Fruit fly (Drosophila melanogaster) whole organism, embryonic: ENCODE data around the gene CG3702.

Experiments
- ATbp ChIP-seq: fragments of 200-800 bp; sonication (Bioruptor generic); optimal IDR thresholded peaks from 2 replicates; lab custom pipeline; 2017; ENCODE audit warnings: missing biosample characterization, mild to moderate bottlenecking, missing genetic modification characterization, missing genetic modification reagents
- Ada2b ChIP-seq: fragments of 200-800 bp; sonication (Bioruptor generic); IDR thresholded peaks from 2 replicates; pipeline ENCODE4 v1.3.6; 2022; ENCODE audit warnings: missing biosample characterization, missing genetic modification characterization
- Atf3 ChIP-seq: fragments of 200-800 bp; sonication (Bioruptor generic); optimal IDR thresholded peaks from 3 replicates; lab custom pipeline; 2016; ENCODE audit warnings: missing biosample characterization, missing genetic modification characterization
- Atf6 ChIP-seq: fragments of 200-800 bp; sonication (Bioruptor generic); IDR thresholded peaks from 2 replicates; pipeline ENCODE4 v1.3.6; 2022; ENCODE audit warnings: missing biosample characterization, missing genetic modification characterization
- B-H1 ChIP-seq: fragments of 200-800 bp; sonication (Bioruptor generic); IDR thresholded peaks from 3 replicates; pipeline ENCODE4 v1.3.6; 2022; ENCODE audit warnings: missing biosample characterization, missing genetic modification characterization
- Bdp1 ChIP-seq: fragments of 200-800 bp; sonication (Bioruptor generic); optimal IDR thresholded peaks from 3 replicates; lab custom pipeline; 2016; ENCODE audit warnings: missing biosample characterization, missing genetic modification characterization
- BtbVII ChIP-seq: fragments of 200-800 bp; sonication (Bioruptor generic); optimal IDR thresholded peaks from 3 replicates; lab custom pipeline; 2017; ENCODE audit warnings: missing biosample characterization, mild to moderate bottlenecking, missing genetic modification characterization
- CG10654 ChIP-seq: fragments of 200-800 bp; sonication (Bioruptor generic); optimal IDR thresholded peaks from 2 replicates; lab custom pipeline; 2016; ENCODE audit warnings: missing biosample characterization, missing genetic modification characterization
- CG14050 ChIP-seq: fragments of 200-800 bp; sonication (Bioruptor generic); IDR thresholded peaks from 3 replicates; pipeline ENCODE4 v1.3.6; 2022; ENCODE audit warnings: missing biosample characterization, missing genetic modification characterization
- CG14710 ChIP-seq: fragments of 200-800 bp; sonication (Bioruptor generic); optimal IDR thresholded peaks from 3 replicates; lab custom pipeline; 2019; ENCODE audit warnings: missing biosample characterization, mild to moderate bottlenecking, missing genetic modification characterization, moderate library complexity
- CG3407 ChIP-seq: fragments of 200-800 bp; sonication (Bioruptor generic); optimal IDR thresholded peaks from 2 replicates; lab custom pipeline; 2018; ENCODE audit warnings: missing biosample characterization, mild to moderate bottlenecking, missing genetic modification characterization
- CG5953 ChIP-seq: fragments of 200-800 bp; sonication (Bioruptor generic); IDR thresholded peaks from 2 replicates; pipeline ENCODE4 v1.3.6; 2022; ENCODE audit warnings: missing biosample characterization, missing genetic modification characterization
- CG8089 ChIP-seq: fragments of 200-800 bp; sonication (Bioruptor generic); optimal IDR thresholded peaks from 3 replicates; lab custom pipeline; 2016; ENCODE audit warnings: missing biosample characterization, missing genetic modification characterization
- CG8290 ChIP-seq, 3 experiments: fragments of 200-800 bp; sonication (Bioruptor generic); optimal IDR thresholded peaks; 2 replicates each; lab custom pipeline; 2016 to 2019; ENCODE audit warnings: missing biosample characterization in 3 of 3, missing genetic modification characterization in 3 of 3, mild to moderate bottlenecking in 2 of 3, moderate library complexity in 1 of 3
- Dbx ChIP-seq: fragments of 200-800 bp; sonication (Bioruptor generic); IDR thresholded peaks from 3 replicates; pipeline ENCODE4 v1.3.6; 2022; ENCODE audit warnings: missing biosample characterization, missing genetic modification characterization
- E2f2 ChIP-seq: fragments of 200-800 bp; sonication (Bioruptor generic); IDR thresholded peaks from 2 replicates; pipeline ENCODE4 v1.3.6; 2022; ENCODE audit warnings: missing biosample characterization, missing genetic modification characterization
- Ets65A ChIP-seq: fragments of 200-800 bp; sonication (Bioruptor generic); peaks from one replicate; lab custom pipeline; 2016; ENCODE audit warnings: missing biosample characterization, missing genetic modification characterization
- Ets97D ChIP-seq: fragments of 200-800 bp; sonication (Bioruptor generic); optimal IDR thresholded peaks from 3 replicates; lab custom pipeline; 2016; ENCODE audit warnings: missing biosample characterization, missing genetic modification characterization
- Lpt ChIP-seq: fragments of >200 bp; optimal IDR thresholded peaks from 2 replicates; lab custom pipeline; 2018; ENCODE audit warnings: missing biosample characterization, missing genetic modification characterization
- MESR4 ChIP-seq: fragments of 200-800 bp; sonication (Bioruptor generic); optimal IDR thresholded peaks from 2 replicates; lab custom pipeline; 2018; ENCODE audit warnings: missing biosample characterization, mild to moderate bottlenecking, missing genetic modification characterization, moderate library complexity
- Med ChIP-seq: fragments of 200-800 bp; sonication (Bioruptor generic); peaks from one replicate; lab custom pipeline; 2016; ENCODE audit warnings: missing biosample characterization, missing genetic modification characterization, mild to moderate bottlenecking, inconsistent platforms, moderate library complexity
- Oaz ChIP-seq: fragments of 200-800 bp; sonication (Bioruptor generic); IDR thresholded peaks from 2 replicates; pipeline ENCODE4 v1.3.6; 2022; ENCODE audit warnings: missing biosample characterization, missing genetic modification characterization
- ato ChIP-seq: fragments of 200-800 bp; sonication (Bioruptor generic); IDR thresholded peaks from 2 replicates; pipeline ENCODE4 v1.3.6; 2022; ENCODE audit warnings: missing biosample characterization, missing genetic modification characterization; ENCODE audit not compliant: partially characterized antibody
- bbx ChIP-seq: fragments of 200-800 bp; sonication (Bioruptor generic); IDR thresholded peaks from 2 replicates; pipeline ENCODE4 v1.3.6; 2022; ENCODE audit warnings: missing biosample characterization, missing genetic modification characterization; ENCODE audit not compliant: partially characterized antibody
- bcd ChIP-seq: fragments of 200-800 bp; sonication (Bioruptor generic); optimal IDR thresholded peaks from 2 replicates; lab custom pipeline; 2017; ENCODE audit warnings: missing biosample characterization, mild to moderate bottlenecking, missing genetic modification characterization
- caup ChIP-seq: fragments of 200-800 bp; sonication (Bioruptor generic); optimal IDR thresholded peaks from 3 replicates; lab custom pipeline; 2017; ENCODE audit warnings: missing biosample characterization, mild to moderate bottlenecking, missing genetic modification characterization, moderate library complexity; ENCODE audit not compliant: severe bottlenecking
- cg ChIP-seq: fragments of 200-800 bp; sonication (Bioruptor generic); optimal IDR thresholded peaks from 3 replicates; lab custom pipeline; 2019; ENCODE audit warnings: missing biosample characterization, mild to moderate bottlenecking, missing genetic modification characterization, moderate library complexity
- disco-r ChIP-seq: fragments of 200-800 bp; sonication (Bioruptor generic); optimal IDR thresholded peaks from 2 replicates; lab custom pipeline; 2016; ENCODE audit warnings: missing biosample characterization, missing genetic modification characterization
- exex ChIP-seq: fragments of 200-800 bp; sonication (Bioruptor generic); optimal IDR thresholded peaks from 4 replicates; lab custom pipeline; 2018; ENCODE audit warnings: missing biosample characterization, mild to moderate bottlenecking, missing genetic modification characterization, moderate library complexity
- grau ChIP-seq: fragments of 200-800 bp; optimal IDR thresholded peaks from 3 replicates; lab custom pipeline; 2019; ENCODE audit warnings: missing biosample characterization, mild to moderate bottlenecking, missing genetic modification characterization, moderate library complexity
- hth ChIP-seq: fragments of >200 bp; optimal IDR thresholded peaks from 2 replicates; lab custom pipeline; 2017; ENCODE audit warnings: inconsistent platforms
- insv ChIP-seq, 2 experiments: fragments of 200-800 bp; sonication (Bioruptor generic); optimal IDR thresholded peaks; 3 replicates each; lab custom pipeline; 2016 to 2018; ENCODE audit warnings: missing biosample characterization in 2 of 2, missing genetic modification characterization in 2 of 2
- jing ChIP-seq: fragments of 200-800 bp; sonication (Bioruptor generic); optimal IDR thresholded peaks from 2 replicates; lab custom pipeline; 2018; ENCODE audit warnings: missing biosample characterization, mild to moderate bottlenecking, missing genetic modification characterization
- ken ChIP-seq: fragments of 200-800 bp; sonication (Bioruptor generic); IDR thresholded peaks from 3 replicates; pipeline ENCODE4 v1.3.6; 2022; ENCODE audit warnings: missing biosample characterization, missing genetic modification characterization
- lab ChIP-seq: fragments of 200-800 bp; sonication (Bioruptor generic); optimal IDR thresholded peaks from 3 replicates; lab custom pipeline; 2017; ENCODE audit warnings: missing biosample characterization, missing genetic modification characterization, mild to moderate bottlenecking, moderate library complexity, missing genetic modification reagents
- lilli ChIP-seq: fragments of 200-800 bp; sonication (Bioruptor generic); optimal IDR thresholded peaks from 3 replicates; lab custom pipeline; 2016; ENCODE audit warnings: missing biosample characterization, missing genetic modification characterization
- lov ChIP-seq, 2 experiments: fragments of 200-800 bp in 1 of 2; fragments of >200 bp in 1 of 2; sonication (Bioruptor generic) in 1 of 2; IDR thresholded peaks in 1 of 2; optimal IDR thresholded peaks in 1 of 2; 2 replicates in 1 of 2; 3 replicates in 1 of 2; pipeline versions ENCODE4 v1.3.6 to Lab custom; 2017 to 2022; ENCODE audit warnings: missing biosample characterization in 1 of 2, missing genetic modification characterization in 1 of 2
- mld ChIP-seq: fragments of 200-800 bp; sonication (Bioruptor generic); IDR thresholded peaks from 3 replicates; pipeline ENCODE4 v1.3.6; 2022; ENCODE audit warnings: missing biosample characterization, missing genetic modification characterization; ENCODE audit not compliant: partially characterized antibody
- nau ChIP-seq: fragments of 200-800 bp; sonication (Bioruptor generic); optimal IDR thresholded peaks from 3 replicates; lab custom pipeline; 2017; ENCODE audit warnings: missing biosample characterization, mild to moderate bottlenecking, missing genetic modification characterization, missing genetic modification reagents
- nerfin-2 ChIP-seq: fragments of 200-800 bp; sonication (Bioruptor generic); IDR thresholded peaks from 2 replicates; pipeline ENCODE4 v1.3.6; 2022; ENCODE audit warnings: missing biosample characterization, missing genetic modification characterization; ENCODE audit not compliant: partially characterized antibody
- pzg ChIP-seq: fragments of 200-800 bp; sonication (Bioruptor generic); optimal IDR thresholded peaks from 3 replicates; lab custom pipeline; 2018; ENCODE audit warnings: missing biosample characterization, mild to moderate bottlenecking, missing genetic modification characterization, moderate library complexity
- sd ChIP-seq: fragments of 200-800 bp; sonication (Bioruptor generic); optimal IDR thresholded peaks from 3 replicates; lab custom pipeline; 2018; ENCODE audit warnings: missing biosample characterization, mild to moderate bottlenecking, missing genetic modification characterization, moderate library complexity
- sens-2 ChIP-seq: fragments of 200-800 bp; sonication (Bioruptor generic); IDR thresholded peaks from 2 replicates; pipeline ENCODE4 v1.3.6; 2022; ENCODE audit warnings: missing biosample characterization, missing genetic modification characterization
- sisA ChIP-seq: fragments of 200-800 bp; sonication (Bioruptor generic); IDR thresholded peaks from 2 replicates; pipeline ENCODE4 v1.3.6; 2022; ENCODE audit warnings: missing biosample characterization, missing genetic modification characterization
- sna ChIP-seq: fragments of 200-800 bp; sonication (Bioruptor generic); IDR thresholded peaks from 2 replicates; pipeline ENCODE4 v1.3.6; 2022; ENCODE audit warnings: missing biosample characterization, missing genetic modification characterization; ENCODE audit not compliant: partially characterized antibody
- sob ChIP-seq: fragments of 200-800 bp; sonication (Bioruptor generic); IDR thresholded peaks from 2 replicates; pipeline ENCODE4 v1.3.6; 2022; ENCODE audit warnings: missing biosample characterization, missing genetic modification characterization
- sug ChIP-seq: fragments of 200-800 bp; optimal IDR thresholded peaks from 2 replicates; lab custom pipeline; 2019; ENCODE audit warnings: missing biosample characterization, mild to moderate bottlenecking, missing genetic modification characterization, moderate library complexity
- trem ChIP-seq: fragments of 200-800 bp; optimal IDR thresholded peaks from 3 replicates; lab custom pipeline; 2019; ENCODE audit warnings: missing biosample characterization, mild to moderate bottlenecking, missing genetic modification characterization, moderate library complexity
- vnd ChIP-seq: fragments of 200-800 bp; sonication (Bioruptor generic); IDR thresholded peaks from 3 replicates; pipeline ENCODE4 v1.3.6; 2022; ENCODE audit warnings: missing biosample characterization, missing genetic modification characterization; ENCODE audit not compliant: partially characterized antibody

Gene CG3702

DNA sequence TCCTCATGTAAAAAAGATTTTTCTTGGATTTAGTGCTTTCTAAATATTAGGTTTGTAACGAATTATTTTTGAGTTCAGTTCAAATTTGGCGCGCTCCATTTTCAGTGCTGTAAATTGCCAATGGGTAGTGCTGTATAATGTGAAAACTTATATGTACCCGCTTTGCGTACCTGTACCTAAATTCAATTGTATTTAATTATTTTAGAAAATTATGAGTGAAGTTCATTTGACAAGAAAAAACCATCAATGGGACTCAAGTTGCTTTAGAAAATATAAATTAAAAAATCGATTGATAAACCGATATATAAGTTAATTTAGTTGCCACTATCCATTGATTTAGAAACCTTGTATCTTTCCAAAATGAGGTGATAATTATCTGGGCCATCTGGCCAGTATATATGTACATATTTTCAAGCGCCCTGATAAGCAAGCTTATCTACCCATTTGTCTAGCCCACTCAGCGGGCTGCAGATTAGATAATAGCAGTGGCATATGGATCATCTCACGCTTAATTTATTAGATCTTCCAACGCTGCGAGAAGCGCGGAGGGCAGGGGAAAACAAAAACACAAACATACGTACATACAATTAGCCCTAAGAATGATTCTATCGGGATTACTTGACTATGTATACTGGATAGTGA lies 2.6 kb downstream of the CG3702 start:
- TF ChIP-seq jing (GFP tag; lab: Kevin White, UChicago) (no peak), sna (GFP tag; lab: Robert Waterston, UW) (no peak), MESR4 (GFP tag; lab: Kevin White, UChicago) (peak; percentile 22), trem (tag; lab: Kevin White, UChicago) (peak; percentile 23), Atf3 (GFP tag; lab: Kevin White, UChicago) (no peak), Atf6 (GFP tag; lab: Robert Waterston, UW) (peak; percentile 28; the same call in 1 of the 2 replicates), CG10654 (peak; percentile 31), ATbp (peak; percentile 29), sisA (GFP tag; lab: Robert Waterston, UW) (no peak), sd (tag; lab: Kevin White, UChicago) (no peak), lab (GFP tag; lab: Kevin White, UChicago) (peak; percentile 76), lov (optimal IDR thresholded peaks at IDR 0.05; lab: Kevin White, UChicago) (no peak), lov (GFP tag; IDR thresholded peaks at IDR 0.05; lab: Robert Waterston, UW) (no peak), CG3407 (GFP tag; lab: Kevin White, UChicago) (peak; percentile 13), CG8290 (GFP tag; optimal IDR thresholded peaks at IDR 0.05; lab: Kevin White, UChicago) (no peak), CG8290 (tag; optimal IDR thresholded peaks at IDR 0.05; lab: Kevin White, UChicago) (no peak), bcd (GFP tag; lab: Kevin White, UChicago) (no peak), sens-2 (GFP tag; lab: Robert Waterston, UW) (no peak), ato (GFP tag; lab: Robert Waterston, UW) (no peak), Ets97D (GFP tag; lab: Kevin White, UChicago) (peak; percentile 37), pzg (peak; percentile 56), Lpt (GFP tag; lab: Kevin White, UChicago) (no peak), exex (peak; percentile 96), insv (GFP tag; optimal IDR thresholded peaks at IDR 0.05; lab: Kevin White, UChicago) (peak in 1 of 2 experiments; percentile 20), Med (GFP tag; lab: Kevin White, UChicago) (peak; percentile 85), sug (peak; percentile 76), Bdp1 (no peak), nau (GFP tag; lab: Kevin White, UChicago) (peak; percentile 51), CG5953 (no peak), Ets65A (GFP tag; lab: Kevin White, UChicago) (no peak), Oaz (GFP tag; lab: Robert Waterston, UW) (no peak), disco-r (GFP tag; lab: Kevin White, UChicago) (no peak), vnd (GFP tag; lab: Robert Waterston, UW) (peak; percentile 50; the same call in 1 of the 3 replicates), Ada2b (GFP tag; lab: Robert Waterston, UW) (no peak), caup (GFP tag; lab: Kevin White, UChicago) (peak; percentile 38), CG14710 (peak; percentile 18), BtbVII (GFP tag; lab: Kevin White, UChicago) (no peak), lilli (GFP tag; lab: Kevin White, UChicago) (peak; percentile 63), grau (peak; percentile 4), E2f2 (GFP tag; lab: Robert Waterston, UW) (peak; percentile 97), CG14050 (GFP tag; lab: Robert Waterston, UW) (no peak), Dbx (peak; percentile 57; the same call in 2 of the 3 replicates), nerfin-2 (GFP tag; lab: Robert Waterston, UW) (no peak), mld (no peak), ken (GFP tag; lab: Robert Waterston, UW) (no peak), bbx (GFP tag; lab: Robert Waterston, UW) (peak; percentile 41; the same call in 1 of the 2 replicates), hth (lab: Kevin White, UChicago) (no peak), B-H1 (no peak), sob (GFP tag; lab: Robert Waterston, UW) (0 out of 2 replicates have a peak, but pooled peaks have one; percentile 54), cg (GFP tag; lab: Kevin White, UChicago) (no peak), CG8089 (GFP tag; lab: Kevin White, UChicago) (no peak)
